Fruit fly (Drosophila melanogaster) whole organism, prepupa: ENCODE measurements around the gene pan.
A peak's percentile ranks its signal among the peaks of the same experiment; 100 is the strongest.

Source experiments
- Blimp-1 ChIP-seq: fragments of 200-800 bp; sonication (Bioruptor generic); optimal IDR thresholded peaks from 3 replicates; lab custom pipeline; 2017; ENCODE audit warnings: missing biosample characterization, missing genetic modification characterization, mild to moderate bottlenecking, moderate library complexity, missing genetic modification reagents
- CG11762 ChIP-seq: fragments of 200-800 bp; sonication (Bioruptor generic); optimal IDR thresholded peaks from 3 replicates; lab custom pipeline; 2016; ENCODE audit warnings: missing biosample characterization, missing genetic modification characterization; ENCODE audit not compliant: insufficient read depth
- CG15336 ChIP-seq: fragments of 200-800 bp; sonication (Bioruptor generic); IDR thresholded peaks from 2 replicates; pipeline ENCODE4 v1.3.6; 2022; ENCODE audit warnings: missing biosample characterization, missing genetic modification characterization
- CG1621 ChIP-seq: fragments of 200-800 bp; sonication (Bioruptor generic); optimal IDR thresholded peaks from 3 replicates; lab custom pipeline; 2018; ENCODE audit warnings: missing biosample characterization, mild to moderate bottlenecking, missing genetic modification characterization
- CG16779 ChIP-seq: fragments of 200-800 bp; sonication (Bioruptor generic); optimal IDR thresholded peaks from 3 replicates; lab custom pipeline; 2017; ENCODE audit warnings: missing biosample characterization, mild to moderate bottlenecking, missing genetic modification characterization
- CG31627 ChIP-seq: fragments of 200-800 bp; sonication (Bioruptor generic); optimal IDR thresholded peaks from 3 replicates; lab custom pipeline; 2016; ENCODE audit warnings: missing biosample characterization, missing genetic modification characterization
- CG32006 ChIP-seq: fragments of 200-800 bp; sonication (Bioruptor generic); optimal IDR thresholded peaks from 3 replicates; lab custom pipeline; 2017; ENCODE audit warnings: missing biosample characterization, mild to moderate bottlenecking, missing genetic modification characterization
- CG3919 ChIP-seq: fragments of 200-800 bp; sonication (Bioruptor generic); optimal IDR thresholded peaks from 3 replicates; lab custom pipeline; 2016; ENCODE audit warnings: missing biosample characterization, missing genetic modification characterization
- CG6276 ChIP-seq: fragments of 200-800 bp; sonication (Bioruptor generic); optimal IDR thresholded peaks from 2 replicates; lab custom pipeline; 2017; ENCODE audit warnings: missing biosample characterization, mild to moderate bottlenecking, missing genetic modification characterization
- CG6808 ChIP-seq: fragments of 200-800 bp; sonication (Bioruptor generic); optimal IDR thresholded peaks from 3 replicates; lab custom pipeline; 2017; ENCODE audit warnings: missing biosample characterization, missing genetic modification characterization, mild to moderate bottlenecking, moderate library complexity, missing genetic modification reagents
- CG8319 ChIP-seq: fragments of 200-800 bp; sonication (Bioruptor generic); optimal IDR thresholded peaks from 3 replicates; lab custom pipeline; 2016; ENCODE audit warnings: missing biosample characterization, missing genetic modification characterization
- CG9139 ChIP-seq: fragments of 200-800 bp; sonication (Bioruptor generic); optimal IDR thresholded peaks from 3 replicates; lab custom pipeline; 2017; ENCODE audit warnings: missing biosample characterization, mild to moderate bottlenecking, missing genetic modification characterization
- Eip75B ChIP-seq: fragments of 200-800 bp; sonication (Bioruptor generic); optimal IDR thresholded peaks from 3 replicates; lab custom pipeline; 2016; ENCODE audit warnings: missing biosample characterization, missing genetic modification characterization
- Eip78C ChIP-seq: fragments of 200-800 bp; sonication (Bioruptor generic); peaks from one replicate; lab custom pipeline; 2016; ENCODE audit warnings: missing biosample characterization, missing genetic modification characterization
- Eip93F ChIP-seq: fragments of 200-800 bp; sonication (Bioruptor generic); optimal IDR thresholded peaks from 2 replicates; lab custom pipeline; 2016; ENCODE audit warnings: missing biosample characterization, mild to moderate bottlenecking, missing genetic modification characterization
- Ets21C ChIP-seq: fragments of 200-800 bp; sonication (Bioruptor generic); optimal IDR thresholded peaks from 3 replicates; lab custom pipeline; 2016; ENCODE audit warnings: missing biosample characterization, missing genetic modification characterization
- Sox14 ChIP-seq: fragments of 200-800 bp; sonication (Bioruptor generic); optimal IDR thresholded peaks from 3 replicates; lab custom pipeline; 2016; ENCODE audit warnings: missing biosample characterization, missing genetic modification characterization
- achi ChIP-seq: fragments of 200-800 bp; sonication (Bioruptor generic); optimal IDR thresholded peaks from 3 replicates; lab custom pipeline; 2016; ENCODE audit warnings: missing biosample characterization, missing genetic modification characterization
- dsx ChIP-seq: fragments of 200-800 bp; optimal IDR thresholded peaks from 3 replicates; lab custom pipeline; 2019; ENCODE audit warnings: missing biosample characterization, mild to moderate bottlenecking, missing genetic modification characterization, moderate library complexity; ENCODE audit not compliant: poor library complexity, severe bottlenecking
- fd59A ChIP-seq: fragments of 200-800 bp; sonication (Bioruptor generic); optimal IDR thresholded peaks from 2 replicates; lab custom pipeline; 2017; ENCODE audit warnings: missing biosample characterization, mild to moderate bottlenecking, missing genetic modification characterization, missing genetic modification reagents
- net ChIP-seq: fragments of 200-800 bp; sonication (Bioruptor generic); optimal IDR thresholded peaks from 3 replicates; lab custom pipeline; 2016; ENCODE audit warnings: missing biosample characterization, missing genetic modification characterization
- ss ChIP-seq, 2 experiments: fragments of 200-800 bp; sonication (Bioruptor generic); optimal IDR thresholded peaks; 2 replicates in 1 of 2; 3 replicates in 1 of 2; lab custom pipeline; 2017 to 2018; ENCODE audit warnings: mild to moderate bottlenecking in 2 of 2, missing biosample characterization in 2 of 2, missing genetic modification characterization in 2 of 2, moderate library complexity in 1 of 2

The pan gene

dm6 chr4:135953-136352 lies 66.8 kb downstream of the pan start:
- TF ChIP-seq dsx (GFP tag; lab: Kevin White, UChicago) (peak; percentile 13), CG6808 (no peak)

DNA sequence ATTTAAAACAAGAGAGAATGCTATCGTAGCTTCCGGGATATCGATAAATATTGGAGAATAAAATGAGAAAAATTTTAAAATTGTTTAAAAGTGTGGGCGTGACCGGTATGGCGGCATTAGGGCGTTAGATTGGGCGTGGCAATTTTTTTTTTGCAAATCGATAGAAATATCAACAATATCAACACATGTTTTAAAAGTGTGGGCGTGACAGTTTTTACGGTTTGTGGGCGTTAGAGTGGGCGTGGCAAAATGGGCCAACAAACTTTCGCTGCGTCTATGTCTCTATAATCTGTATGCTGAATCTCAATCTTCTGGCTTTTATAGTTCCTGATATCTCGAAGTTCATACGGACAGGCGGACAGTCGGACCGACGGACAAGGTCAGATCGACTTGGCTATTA lies 80.0 kb downstream of the pan start:
- TF ChIP-seq achi (no peak), CG6276 (no peak), CG16779 (tag; lab: Kevin White, UChicago) (no peak), CG15336 (no peak), CG31627 (GFP tag; lab: Kevin White, UChicago) (no peak), ss (GFP tag; optimal IDR thresholded peaks at IDR 0.05; lab: Kevin White, UChicago) (no peak), CG9139 (GFP tag; lab: Kevin White, UChicago) (no peak), CG32006 (GFP tag; lab: Kevin White, UChicago) (no peak), CG1621 (tag; lab: Kevin White, UChicago) (no peak), Ets21C (GFP tag; lab: Kevin White, UChicago) (no peak), Eip93F (GFP tag; lab: Kevin White, UChicago) (no peak), Sox14 (GFP tag; lab: Kevin White, UChicago) (no peak), net (no peak), CG8319 (no peak), CG11762 (GFP tag; lab: Kevin White, UChicago) (no peak)

DNA sequence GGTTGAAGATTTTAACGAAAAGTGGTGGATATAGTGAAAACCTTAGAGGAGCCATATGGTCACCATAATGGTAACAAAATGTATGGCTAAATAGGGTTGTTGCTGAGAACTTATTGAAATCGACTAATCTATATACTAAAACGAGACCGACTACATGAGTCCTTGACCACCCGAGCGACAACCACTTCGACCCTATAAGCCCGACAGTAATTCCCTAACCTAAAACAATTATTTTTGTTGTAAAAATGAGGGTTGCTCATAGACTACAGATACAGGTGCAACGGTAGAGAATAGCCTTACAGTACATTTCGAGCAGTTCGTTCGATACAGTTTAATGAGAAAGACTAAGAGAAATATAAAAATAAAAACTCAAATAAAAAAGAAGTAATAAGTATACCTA lies 81.3 kb downstream of the pan start, which contains the start of gene CG32006:
Gene CG32006 (plus strand): TSS at position 312 of the 400 bp plus-strand sequence.
- no peak for TF ChIP-seq CG31627 (GFP tag; lab: Kevin White, UChicago)
- no peak for TF ChIP-seq Eip75B (GFP tag; lab: Kevin White, UChicago)
- no peak for TF ChIP-seq fd59A
- TF ChIP-seq CG3919 (GFP tag; lab: Kevin White, UChicago), result no peak

DNA sequence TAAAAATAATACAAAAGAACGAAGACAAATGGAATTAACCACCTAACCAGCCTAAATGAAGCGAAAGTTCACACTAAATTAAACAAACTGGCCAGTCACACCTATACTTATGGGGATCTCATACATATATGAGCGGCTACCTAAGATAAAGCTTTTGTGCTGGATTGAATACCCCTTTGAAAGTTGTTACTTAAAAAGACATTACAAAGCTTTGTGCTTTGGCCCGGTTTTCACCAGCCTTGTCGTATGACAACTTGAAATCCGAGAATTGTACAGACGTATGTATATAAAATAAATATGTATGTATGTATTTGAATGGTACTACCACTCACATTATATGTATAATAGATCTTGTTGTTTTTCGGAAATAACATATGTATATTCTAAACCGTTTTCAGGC lies 86.9 kb downstream of the pan start, which contains the start of gene CG31997:
Gene CG31997 (minus strand): TSS at position 84 of the 400 bp plus-strand sequence.
- TF ChIP-seq Blimp-1 (GFP tag; lab: Kevin White, UChicago), result peak; percentile 3
- TF ChIP-seq CG6276, result no peak
- peak; percentile 65 for TF ChIP-seq Eip78C (GFP tag; lab: Kevin White, UChicago)
- TF ChIP-seq, all 60 proteins: peak for 2
